Worm (Caenorhabditis elegans) whole organism, young adult: Measurements from ENCODE around the gene C50A2.7.

Experiments
- C06A6.2 ChIP-seq: fragments of 200-800 bp; sonication (Bioruptor generic); conservative IDR thresholded peaks from 2 replicates; pipeline ENCODE4 v1.3.6; 2022; ENCODE audit warnings: missing genetic modification characterization, missing compliant biosample characterization
- C17E4.6 ChIP-seq: fragments of 200-800 bp; sonication (Bioruptor generic); IDR thresholded peaks from 2 replicates; pipeline ENCODE4 v1.3.6; 2022; ENCODE audit warnings: missing genetic modification reagents, missing genetic modification characterization, missing compliant biosample characterization
- D2030.7 ChIP-seq: fragments of 200-800 bp; sonication (Bioruptor generic); IDR thresholded peaks from 2 replicates; pipeline ENCODE4 v1.3.6; 2022; ENCODE audit warnings: missing genetic modification reagents, missing genetic modification characterization, missing compliant biosample characterization
- F33H1.4 ChIP-seq: fragments of 200-800 bp; sonication (Bioruptor generic); IDR thresholded peaks from 2 replicates; pipeline ENCODE4 v1.3.6; 2022; ENCODE audit warnings: missing genetic modification reagents, missing genetic modification characterization, missing compliant biosample characterization
- F37B4.10 ChIP-seq: fragments of 200-800 bp; sonication (Bioruptor generic); IDR thresholded peaks from 2 replicates; pipeline ENCODE4 v1.3.6; 2022; ENCODE audit warnings: missing genetic modification characterization, missing compliant biosample characterization
- F55B11.4 ChIP-seq: sonication (generic microtip); optimal IDR thresholded peaks from 2 replicates; lab custom pipeline; 2016; ENCODE audit warnings: missing compliant biosample characterization, missing genetic modification characterization, borderline replicate concordance; ENCODE audit not compliant: insufficient read depth
- F57A8.1 ChIP-seq: fragments of 200-800 bp; sonication (Bioruptor generic); optimal IDR thresholded peaks from 2 replicates; lab custom pipeline; 2018; ENCODE audit warnings: mild to moderate bottlenecking, missing genetic modification characterization, moderate library complexity, missing compliant biosample characterization
- K12H6.12 ChIP-seq: fragments of 200-800 bp; sonication (Bioruptor generic); optimal IDR thresholded peaks from 2 replicates; lab custom pipeline; 2018; ENCODE audit warnings: mild to moderate bottlenecking, missing genetic modification characterization, missing compliant biosample characterization
- Y79H2A.3 ChIP-seq: fragments of 200-800 bp; sonication (Bioruptor generic); conservative IDR thresholded peaks from 2 replicates; pipeline ENCODE4 v1.3.6; 2022; ENCODE audit warnings: missing genetic modification reagents, missing genetic modification characterization, missing compliant biosample characterization
- aptf-2 ChIP-seq: fragments of 200-800 bp; sonication (Bioruptor generic); conservative IDR thresholded peaks from 2 replicates; pipeline ENCODE4 v1.3.6; 2022; ENCODE audit warnings: missing genetic modification reagents, missing genetic modification characterization, missing compliant biosample characterization
- athp-1 ChIP-seq: sonication (generic microtip); optimal IDR thresholded peaks from 2 replicates; lab custom pipeline; 2017; ENCODE audit warnings: mild to moderate bottlenecking, missing genetic modification characterization, missing compliant biosample characterization
- attf-3 ChIP-seq: fragments of 200-800 bp; sonication (Bioruptor generic); conservative IDR thresholded peaks from 2 replicates; pipeline ENCODE4 v1.3.6; 2022; ENCODE audit warnings: missing genetic modification reagents, missing genetic modification characterization, missing compliant biosample characterization
- attf-5 ChIP-seq: fragments of 200-800 bp; sonication (Bioruptor generic); optimal IDR thresholded peaks from 2 replicates; lab custom pipeline; 2018; ENCODE audit warnings: mild to moderate bottlenecking, missing genetic modification characterization, missing compliant biosample characterization
- bed-1 ChIP-seq: fragments of 200-800 bp; sonication (Bioruptor generic); IDR thresholded peaks from 2 replicates; pipeline ENCODE4 v1.3.6; 2022; ENCODE audit warnings: missing genetic modification reagents, missing genetic modification characterization, missing compliant biosample characterization
- bed-2 ChIP-seq: fragments of 200-800 bp; sonication (Bioruptor generic); IDR thresholded peaks from 2 replicates; pipeline ENCODE4 v1.3.6; 2022; ENCODE audit warnings: missing genetic modification reagents, missing genetic modification characterization, missing compliant biosample characterization
- ceh-58 ChIP-seq: fragments of 200-800 bp; sonication (Bioruptor generic); IDR thresholded peaks from 2 replicates; pipeline ENCODE4 v1.3.6; 2022; ENCODE audit warnings: missing genetic modification characterization, missing compliant biosample characterization
- ceh-91 ChIP-seq: fragments of 200-800 bp; sonication (Bioruptor generic); IDR thresholded peaks from 2 replicates; pipeline ENCODE4 v1.3.6; 2022; ENCODE audit warnings: missing genetic modification reagents, missing genetic modification characterization, missing compliant biosample characterization
- chd-7 ChIP-seq: sonication (generic microtip); optimal IDR thresholded peaks from 2 replicates; lab custom pipeline; 2016; ENCODE audit warnings: mild to moderate bottlenecking, missing genetic modification characterization, moderate library complexity, missing compliant biosample characterization
- dpff-1 ChIP-seq: sonication (generic microtip); optimal IDR thresholded peaks from 2 replicates; lab custom pipeline; 2017; ENCODE audit warnings: mild to moderate bottlenecking, missing genetic modification characterization, missing compliant biosample characterization
- fkh-3 ChIP-seq: sonication (generic microtip); optimal IDR thresholded peaks from 2 replicates; lab custom pipeline; 2016; ENCODE audit warnings: mild to moderate bottlenecking, missing genetic modification characterization, missing compliant biosample characterization
- hlh-12 ChIP-seq: sonication (generic microtip); optimal IDR thresholded peaks from 2 replicates; lab custom pipeline; 2016; ENCODE audit warnings: missing genetic modification characterization, missing compliant biosample characterization
- lag-1 ChIP-seq: fragments of 200-800 bp; sonication (Bioruptor generic); IDR thresholded peaks from 2 replicates; pipeline ENCODE4 v1.3.6; 2022; ENCODE audit warnings: missing genetic modification reagents, missing genetic modification characterization, missing compliant biosample characterization
- let-526 ChIP-seq: fragments of 200-800 bp; sonication (Bioruptor generic); IDR thresholded peaks from 2 replicates; pipeline ENCODE4 v1.3.6; 2022; ENCODE audit warnings: missing genetic modification reagents, missing genetic modification characterization, missing compliant biosample characterization
- let-607 ChIP-seq, 2 experiments: fragments of 200-800 bp in 1 of 2; sonication (Bioruptor generic) in 1 of 2; sonication (generic microtip) in 1 of 2; optimal IDR thresholded peaks; 2 replicates each; lab custom pipeline; 2016 to 2018; ENCODE audit warnings: mild to moderate bottlenecking in 2 of 2, missing compliant biosample characterization in 2 of 2, missing genetic modification characterization in 2 of 2, moderate library complexity in 2 of 2, missing genotype in 1 of 2
- lin-40 ChIP-seq: sonication (generic microtip); optimal IDR thresholded peaks from 2 replicates; lab custom pipeline; 2016; ENCODE audit warnings: missing genetic modification characterization, mild to moderate bottlenecking, missing compliant biosample characterization, missing genotype, missing genetic modification reagents
- lir-1 ChIP-seq: fragments of 200-800 bp; sonication (Bioruptor generic); conservative IDR thresholded peaks from 2 replicates; pipeline ENCODE4 v1.3.6; 2022; ENCODE audit warnings: missing genetic modification reagents, missing genetic modification characterization, missing compliant biosample characterization
- lsl-1 ChIP-seq: fragments of 200-800 bp; sonication (Bioruptor generic); optimal IDR thresholded peaks from 2 replicates; lab custom pipeline; 2018; ENCODE audit warnings: mild to moderate bottlenecking, missing genetic modification characterization, moderate library complexity, missing compliant biosample characterization
- madf-10 ChIP-seq: sonication (generic microtip); optimal IDR thresholded peaks from 2 replicates; lab custom pipeline; 2016; ENCODE audit warnings: mild to moderate bottlenecking, missing genetic modification characterization, missing compliant biosample characterization
- madf-8 ChIP-seq: fragments of 200-800 bp; sonication (Bioruptor generic); conservative IDR thresholded peaks from 2 replicates; pipeline ENCODE4 v1.3.6; 2022; ENCODE audit warnings: missing genetic modification reagents, missing genetic modification characterization, missing compliant biosample characterization
- nfya-1 ChIP-seq: sonication (generic microtip); optimal IDR thresholded peaks from 2 replicates; lab custom pipeline; 2017; ENCODE audit warnings: antibody characterized with exemption, missing compliant biosample characterization, missing genetic modification characterization, borderline replicate concordance; ENCODE audit not compliant: insufficient read depth
- nhr-179 ChIP-seq: sonication (generic microtip); optimal IDR thresholded peaks from 2 replicates; lab custom pipeline; 2016; ENCODE audit warnings: mild to moderate bottlenecking, missing genetic modification characterization, missing compliant biosample characterization
- nhr-27 ChIP-seq: fragments of 200-800 bp; sonication (Bioruptor generic); optimal IDR thresholded peaks from 2 replicates; lab custom pipeline; 2018; ENCODE audit warnings: mild to moderate bottlenecking, missing genetic modification characterization, moderate library complexity, missing compliant biosample characterization
- nhr-80 ChIP-seq: sonication (generic microtip); optimal IDR thresholded peaks from 2 replicates; lab custom pipeline; 2016; ENCODE audit warnings: missing genetic modification characterization, missing compliant biosample characterization
- pha-4 ChIP-seq: fragments of 150-350 bp; sonication (generic microtip); optimal IDR thresholded peaks from 2 replicates; lab custom pipeline; 2014; ENCODE audit warnings: missing biosample characterization, missing genetic modification reagents, missing genetic modification characterization
- rcor-1 ChIP-seq: fragments of 200-800 bp; sonication (Bioruptor generic); IDR thresholded peaks from 2 replicates; pipeline ENCODE4 v1.3.6; 2022; ENCODE audit warnings: missing genetic modification reagents, missing genetic modification characterization, missing compliant biosample characterization
- sea-2 ChIP-seq: fragments of 200-800 bp; sonication (Bioruptor generic); IDR thresholded peaks from 2 replicates; pipeline ENCODE4 v1.3.6; 2022; ENCODE audit warnings: missing genetic modification characterization, missing compliant biosample characterization
- ztf-18 ChIP-seq: sonication (generic microtip); optimal IDR thresholded peaks from 2 replicates; lab custom pipeline; 2016; ENCODE audit warnings: missing genotype, mild to moderate bottlenecking, missing genetic modification characterization, missing compliant biosample characterization
- ztf-22 ChIP-seq: fragments of 200-800 bp; sonication (Bioruptor generic); optimal IDR thresholded peaks from 2 replicates; lab custom pipeline; 2018; ENCODE audit warnings: mild to moderate bottlenecking, missing genetic modification characterization, moderate library complexity, missing compliant biosample characterization
- ztf-26 ChIP-seq: sonication (generic microtip); optimal IDR thresholded peaks from 2 replicates; lab custom pipeline; 2017; ENCODE audit warnings: missing genetic modification characterization, missing compliant biosample characterization
- ztf-3 ChIP-seq: fragments of 200-800 bp; sonication (Bioruptor generic); optimal IDR thresholded peaks from 2 replicates; lab custom pipeline; 2018; ENCODE audit warnings: mild to moderate bottlenecking, missing genetic modification characterization, missing compliant biosample characterization
- ztf-6 ChIP-seq: fragments of 200-800 bp; sonication (Bioruptor generic); IDR thresholded peaks from 2 replicates; pipeline ENCODE4 v1.3.6; 2022; ENCODE audit warnings: missing genetic modification reagents, missing genetic modification characterization, missing compliant biosample characterization

The C50A2.7 gene

DNA sequence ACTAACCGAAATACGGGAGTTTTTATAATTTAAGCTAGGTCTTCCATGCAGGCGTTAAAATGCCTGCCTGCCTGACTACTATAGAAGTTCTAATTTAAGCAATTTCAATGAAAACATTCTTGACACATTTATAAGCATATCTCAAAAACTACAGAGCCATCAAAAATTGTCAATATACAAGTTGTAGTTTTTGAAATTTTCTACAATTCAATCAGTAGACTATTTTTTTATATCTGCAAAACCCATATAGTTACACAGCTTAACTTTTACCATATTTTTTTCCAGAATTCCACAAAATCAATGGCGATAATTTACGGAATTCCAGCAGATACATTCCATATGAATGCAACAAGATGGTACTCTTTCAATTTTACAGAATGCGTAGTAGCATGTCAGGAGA lies at the start of gene C50A2.7:
TSS of gene C50A2.7 (plus strand) at position 301 of the 400 bp plus-strand sequence.
- TF ChIP-seq ztf-3 (GFP tag; lab: Kevin White, UChicago) (no peak), bed-2 (no peak), chd-7 (tag; lab: Kevin White, UChicago) (no peak), let-526 (GFP tag; lab: Robert Waterston, UW) (no peak), ztf-22 (GFP tag; lab: Kevin White, UChicago) (no peak), rcor-1 (no peak), ztf-26 (tag; lab: Kevin White, UChicago) (no peak), C17E4.6 (no peak), aptf-2 (GFP tag; lab: Robert Waterston, UW) (no peak), ceh-91 (GFP tag; lab: Robert Waterston, UW) (no peak), let-607 (tag; optimal IDR thresholded peaks at IDR 0.05; lab: Kevin White, UChicago) (no peak), hlh-12 (tag; lab: Kevin White, UChicago) (no peak), dpff-1 (tag; lab: Kevin White, UChicago) (no peak), C06A6.2 (GFP tag; lab: Robert Waterston, UW) (no peak), F33H1.4 (GFP tag; lab: Robert Waterston, UW) (no peak), K12H6.12 (tag; lab: Kevin White, UChicago) (no peak)

DNA sequence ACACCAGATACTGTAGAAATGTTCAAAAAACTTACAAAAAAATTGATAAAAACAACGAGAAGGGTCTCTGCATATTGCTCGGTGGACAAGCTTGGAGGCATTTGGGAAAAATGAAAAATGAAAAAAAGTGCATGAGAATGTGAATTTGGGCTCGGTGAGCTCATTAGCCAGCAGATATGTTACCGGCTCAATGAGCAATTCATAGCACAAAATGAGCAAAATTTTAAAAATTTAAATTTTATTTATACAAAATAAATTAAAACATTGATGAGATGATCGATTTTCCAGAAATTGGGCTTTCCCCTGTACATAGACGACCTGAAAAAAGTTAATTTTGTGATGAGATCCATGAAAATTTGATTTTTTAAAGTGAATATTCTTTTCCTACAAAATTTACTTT lies 49.6 kb upstream of the C50A2.7 start, which contains the start of gene srx-14:
TSS of gene srx-14 (minus strand) at position 101 of the 400 bp plus-strand sequence.
- TF ChIP-seq chd-7 (tag; lab: Kevin White, UChicago) (no peak), nfya-1 (tag; lab: Kevin White, UChicago) (no peak), lin-40 (no peak), madf-10 (tag; lab: Kevin White, UChicago) (no peak), fkh-3 (no peak), lir-1 (GFP tag; lab: Robert Waterston, UW) (no peak), F37B4.10 (GFP tag; lab: Robert Waterston, UW) (no peak), D2030.7 (GFP tag; lab: Robert Waterston, UW) (no peak), ztf-3 (GFP tag; lab: Kevin White, UChicago) (no peak), bed-1 (GFP tag; lab: Robert Waterston, UW) (no peak), F55B11.4 (tag; lab: Kevin White, UChicago) (no peak), attf-5 (no peak), attf-3 (GFP tag; lab: Robert Waterston, UW) (no peak), athp-1 (no peak), ceh-91 (GFP tag; lab: Robert Waterston, UW) (no peak), sea-2 (no peak), pha-4 (tag; lab: Kevin White, UChicago) (no peak)

DNA sequence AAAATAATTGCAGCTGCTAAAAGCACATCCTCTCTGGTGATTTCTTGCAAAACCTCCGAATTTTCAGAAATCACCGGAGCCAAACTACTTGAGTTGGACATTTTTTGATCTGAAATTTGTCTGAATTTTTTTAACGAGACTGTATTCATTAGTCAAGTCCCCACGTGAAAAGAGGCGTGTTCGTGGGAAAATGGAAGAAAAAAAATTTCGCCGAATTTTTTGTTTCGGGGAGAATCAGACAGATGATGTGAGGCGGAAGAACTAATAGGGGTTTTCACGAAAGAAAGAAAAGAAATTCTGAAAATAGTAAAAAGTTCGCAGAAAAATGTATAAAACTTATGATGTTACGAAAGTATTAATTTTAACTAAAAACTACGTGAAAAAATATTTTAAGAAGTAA lies 44.7 kb upstream of the C50A2.7 start, which contains the start of gene srx-13:
TSS of gene srx-13 (minus strand) at position 101 of the 400 bp plus-strand sequence.
- TF ChIP-seq nhr-27 (tag; lab: Kevin White, UChicago) (no peak), lag-1 (GFP tag; lab: Robert Waterston, UW) (no peak), ceh-58 (GFP tag; lab: Robert Waterston, UW) (no peak), Y79H2A.3 (GFP tag; lab: Robert Waterston, UW) (no peak), nhr-179 (tag; lab: Kevin White, UChicago) (no peak), F57A8.1 (GFP tag; lab: Kevin White, UChicago) (no peak), ztf-6 (GFP tag; lab: Robert Waterston, UW) (no peak), attf-3 (GFP tag; lab: Robert Waterston, UW) (no peak), F55B11.4 (tag; lab: Kevin White, UChicago) (no peak), madf-8 (GFP tag; lab: Robert Waterston, UW) (no peak), lsl-1 (no peak), nhr-80 (tag; lab: Kevin White, UChicago) (no peak), ztf-18 (no peak)
